Fruit fly (Drosophila melanogaster): ENCODE data around the gene CG34251.

The CG34251 gene

DNA sequence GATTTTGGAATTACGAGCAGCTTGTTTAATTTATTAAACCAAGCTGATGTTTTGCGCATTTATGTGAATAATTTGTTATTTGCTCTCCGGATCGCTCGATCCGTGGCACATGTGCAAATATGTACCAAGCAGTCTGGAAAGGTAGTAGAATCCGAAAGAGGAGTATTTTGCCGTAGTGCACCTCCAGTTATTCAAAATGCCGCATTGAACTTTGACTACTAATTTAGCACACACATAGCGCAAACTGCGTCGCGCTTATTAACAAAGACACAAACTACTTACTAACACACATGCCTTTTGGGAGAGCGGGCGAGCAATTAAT lies 12.2 kb upstream of the CG34251 start (continued):
- TF ChIP-seq Hr83 (GFP tag; optimal IDR thresholded peaks at IDR 0.05; ENCODE audit: poor library complexity, severe bottlenecking) (peak; percentile 89), Jra (GFP tag; optimal IDR thresholded peaks at IDR 0.05) (no peak), ey (GFP tag; optimal IDR thresholded peaks at IDR 0.05) (no peak), CrebA (GFP tag; optimal IDR thresholded peaks at IDR 0.05; ENCODE audit: borderline replicate concordance) (no peak), OdsH (GFP tag; optimal IDR thresholded peaks at IDR 0.05) (peak; percentile 16), Dfd (GFP tag; optimal IDR thresholded peaks at IDR 0.05) (no peak), woc (GFP tag; optimal IDR thresholded peaks at IDR 0.05) (no peak)

DNA sequence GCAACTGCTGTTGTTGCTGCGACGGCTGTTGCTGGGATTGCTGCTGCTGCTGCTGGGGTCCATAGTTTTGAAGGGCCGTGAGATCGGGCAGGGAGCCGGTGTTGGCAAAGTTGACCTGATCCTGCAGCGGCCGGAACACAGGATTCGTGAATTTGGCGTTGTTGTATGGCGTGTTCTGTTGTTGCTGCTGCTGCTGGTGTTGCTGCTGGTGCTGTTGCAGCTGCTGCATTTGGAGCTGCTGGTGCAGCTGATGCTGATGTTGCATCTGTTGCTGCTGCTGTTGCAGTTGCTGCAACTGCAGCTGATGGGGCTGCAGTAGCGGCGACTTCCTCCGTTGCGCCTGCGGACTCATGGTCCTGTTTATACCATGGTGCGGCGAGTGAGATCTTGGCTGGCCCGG lies 7.8 kb upstream of the CG34251 start:
- TF ChIP-seq jim (GFP tag; optimal IDR thresholded peaks at IDR 0.05) (no peak), Dfd (GFP tag; optimal IDR thresholded peaks at IDR 0.05) (peak; percentile 95)

DNA sequence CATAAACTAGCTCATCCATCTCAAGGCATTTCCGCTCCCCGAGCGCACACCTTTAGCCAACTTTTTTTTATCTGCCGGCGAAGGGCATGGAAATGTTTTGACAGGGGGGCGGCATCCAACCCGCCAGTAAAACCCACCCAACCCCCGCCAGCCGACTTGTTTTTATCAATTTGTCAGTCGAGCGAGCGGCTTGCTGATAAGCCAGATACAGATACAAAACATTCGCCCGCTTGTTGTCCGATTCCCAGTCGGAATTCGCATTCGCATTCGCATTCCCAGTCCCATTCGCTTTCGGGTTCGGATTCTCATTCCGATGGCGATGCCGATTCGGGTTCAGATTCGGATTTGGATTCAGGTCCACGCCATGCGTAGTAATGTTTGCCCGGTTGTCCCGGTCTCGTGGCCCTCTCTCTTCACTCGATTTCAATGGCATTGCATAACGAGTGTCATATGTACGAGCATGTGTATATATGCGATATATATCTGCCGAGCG lies 6.3 kb upstream of the CG34251 start:
- peak; percentile 48 for TF ChIP-seq Rel (GFP tag; optimal IDR thresholded peaks at IDR 0.05)
- TF ChIP-seq Rel (tag; optimal IDR thresholded peaks at IDR 0.05): peak; percentile 74
- peak; percentile 41 for TF ChIP-seq GATAd (GFP tag; optimal IDR thresholded peaks at IDR 0.05)
- TF ChIP-seq lola (GFP tag; optimal IDR thresholded peaks at IDR 0.05): no peak
- peak; percentile 19 for TF ChIP-seq CrebA (GFP tag; optimal IDR thresholded peaks at IDR 0.05; ENCODE audit: borderline replicate concordance)
- TF ChIP-seq dl (GFP tag; optimal IDR thresholded peaks at IDR 0.05; ENCODE audit: insufficient read depth in 1 of 2, partially characterized antibody in 2 of 2): peak in 1 of 2 experiments; percentile 33
- TF ChIP-seq Dif (GFP tag; optimal IDR thresholded peaks at IDR 0.05; ENCODE audit: partially characterized antibody): peak; percentile 11
- no peak for TF ChIP-seq Myc (optimal IDR thresholded peaks at IDR 0.05)
- no peak for TF ChIP-seq HLH106 (tag; optimal IDR thresholded peaks at IDR 0.05)
- no peak for TF ChIP-seq brk (GFP tag; optimal IDR thresholded peaks at IDR 0.05)
- no peak for TF ChIP-seq woc (GFP tag; optimal IDR thresholded peaks at IDR 0.05)
- TF ChIP-seq Vsx2 (GFP tag; optimal IDR thresholded peaks at IDR 0.05; ENCODE audit: partially characterized antibody): no peak
- TF ChIP-seq Jra (GFP tag; optimal IDR thresholded peaks at IDR 0.05): no peak
- no peak for TF ChIP-seq N (GFP tag; optimal IDR thresholded peaks at IDR 0.05)
- TF ChIP-seq br (GFP tag; optimal IDR thresholded peaks at IDR 0.05): peak; percentile 23
- no peak for TF ChIP-seq CG32264 (GFP tag; optimal IDR thresholded peaks at IDR 0.05)
- TF ChIP-seq ey (GFP tag; optimal IDR thresholded peaks at IDR 0.05): no peak
- peak; percentile 31 for TF ChIP-seq rgr (GFP tag; optimal IDR thresholded peaks at IDR 0.05)
- peak; percentile 17 for TF ChIP-seq Sp1 (GFP tag; optimal IDR thresholded peaks at IDR 0.05)
- no peak for TF ChIP-seq Mio (GFP tag; optimal IDR thresholded peaks at IDR 0.05)
- TF ChIP-seq sv (GFP tag; optimal IDR thresholded peaks at IDR 0.05): no peak
- no peak for TF ChIP-seq usp (GFP tag; optimal IDR thresholded peaks at IDR 0.05)
- no peak for TF ChIP-seq Hr78 (GFP tag; optimal IDR thresholded peaks at IDR 0.05)
- peak; percentile 27 for TF ChIP-seq jim (GFP tag; optimal IDR thresholded peaks at IDR 0.05)
- TF ChIP-seq CG9705 (GFP tag; optimal IDR thresholded peaks at IDR 0.05): no peak
- TF ChIP-seq Hnf4 (GFP tag; optimal IDR thresholded peaks at IDR 0.05): no peak
- peak in 1 of 2 experiments; percentile 13 for TF ChIP-seq foxo (GFP tag; optimal IDR thresholded peaks at IDR 0.05)
- TF ChIP-seq Hr83 (GFP tag; optimal IDR thresholded peaks at IDR 0.05; ENCODE audit: poor library complexity, severe bottlenecking): peak; percentile 13
- no peak for TF ChIP-seq pan (optimal IDR thresholded peaks at IDR 0.05)
- TF ChIP-seq sage (GFP tag; optimal IDR thresholded peaks at IDR 0.05): peak; percentile 22
- peak; percentile 64 for TF ChIP-seq h (GFP tag; optimal IDR thresholded peaks at IDR 0.05)
- TF ChIP-seq dmrt93B (GFP tag; optimal IDR thresholded peaks at IDR 0.05): no peak
- no peak for TF ChIP-seq Dfd (GFP tag; optimal IDR thresholded peaks at IDR 0.05)
- TF ChIP-seq tai (GFP tag; optimal IDR thresholded peaks at IDR 0.05): no peak
- no peak for TF ChIP-seq dsf (GFP tag; optimal IDR thresholded peaks at IDR 0.05; ENCODE audit: borderline replicate concordance)
- TF ChIP-seq psq (GFP tag; optimal IDR thresholded peaks at IDR 0.05): peak; percentile 33
- no peak for TF ChIP-seq OdsH (GFP tag; optimal IDR thresholded peaks at IDR 0.05)
- peak; percentile 73 for TF ChIP-seq fru (GFP tag; optimal IDR thresholded peaks at IDR 0.05)
- TF ChIP-seq Abd-B (GFP tag; optimal IDR thresholded peaks at IDR 0.05): no peak

All from whole organism, wandering third instar larva.